Fruit fly (Drosophila melanogaster): Measurements from ENCODE around the gene CG8119.
A peak's percentile ranks its signal among the peaks of the same experiment; 100 is the strongest.

CG8119 gene

DNA sequence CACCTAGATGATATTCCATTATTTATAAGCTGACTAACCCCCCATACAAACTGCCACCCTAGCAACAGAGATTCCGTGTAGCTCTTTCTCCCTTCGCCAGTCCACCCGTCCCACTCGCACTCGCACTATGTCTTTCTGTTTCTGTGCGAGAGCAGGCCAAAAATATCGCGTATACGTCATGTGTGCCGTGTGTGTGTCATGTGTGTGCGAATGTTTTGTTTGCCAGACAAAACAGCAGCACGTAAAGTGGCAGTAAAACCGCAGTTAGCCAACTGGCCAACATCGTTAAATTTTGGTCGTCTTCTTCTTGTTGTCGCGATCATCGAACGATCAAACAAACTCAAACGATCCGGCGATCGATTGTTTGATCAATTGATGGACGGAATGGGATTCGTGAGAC is 30.9 kb upstream of the CG8119 start:
- TF ChIP-seq usp (GFP tag; optimal IDR thresholded peaks at IDR 0.05) (no peak), CG8478 (optimal IDR thresholded peaks at IDR 0.05) (no peak), pan (optimal IDR thresholded peaks at IDR 0.05) (no peak), EcR (GFP tag; optimal IDR thresholded peaks at IDR 0.05) (no peak), psq (optimal IDR thresholded peaks at IDR 0.05) (no peak), Dll (optimal IDR thresholded peaks at IDR 0.05) (no peak)

DNA sequence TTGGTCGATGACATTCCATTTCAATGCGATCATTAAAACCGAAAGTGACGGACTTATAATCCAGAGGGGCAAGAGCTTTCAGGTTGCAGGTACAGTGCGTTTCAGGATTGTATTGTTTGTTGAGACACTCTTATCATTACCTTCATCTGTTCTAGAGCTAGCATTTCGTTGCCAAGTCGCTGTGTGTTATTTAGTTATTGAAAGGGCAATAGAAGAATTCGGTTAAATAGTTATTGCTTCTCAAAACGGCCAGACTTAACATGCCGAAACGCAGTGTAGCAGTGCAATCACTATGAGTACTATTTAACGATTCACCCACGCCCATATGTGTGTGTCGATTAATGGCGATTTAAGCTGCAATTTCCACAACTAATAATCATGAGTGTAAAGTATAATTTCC is 29.7 kb upstream of the CG8119 start:
- TF ChIP-seq CG8478 (optimal IDR thresholded peaks at IDR 0.05) (no peak), Dll (optimal IDR thresholded peaks at IDR 0.05) (no peak), psq (optimal IDR thresholded peaks at IDR 0.05) (no peak), pan (optimal IDR thresholded peaks at IDR 0.05) (no peak), usp (GFP tag; optimal IDR thresholded peaks at IDR 0.05) (no peak), EcR (GFP tag; optimal IDR thresholded peaks at IDR 0.05) (no peak)

DNA sequence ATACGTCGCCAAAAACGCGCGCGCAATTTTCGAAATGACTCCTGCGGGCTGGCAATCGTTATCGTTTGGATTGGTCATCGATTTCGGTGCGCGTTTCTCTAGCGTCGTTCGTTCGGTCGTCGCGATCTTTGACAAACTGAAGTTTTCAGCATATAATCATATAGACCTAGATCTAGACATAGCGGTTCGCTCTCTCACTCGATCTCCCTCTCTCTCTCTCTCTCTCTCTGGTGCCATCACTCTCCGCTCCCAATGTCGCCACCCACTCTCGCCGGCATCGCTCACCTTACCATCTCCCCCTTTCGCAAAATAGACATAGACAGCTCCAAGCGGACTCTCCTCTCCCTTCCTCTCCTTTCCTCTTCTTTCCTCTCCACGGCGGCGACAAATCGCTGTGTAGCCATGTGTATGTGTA is 29.1 kb upstream of the CG8119 start, which contains the start of gene sog:
Gene sog, minus strand, starts transcription at position 122 of the 415 bp plus-strand sequence.
- TF ChIP-seq CG8478 (optimal IDR thresholded peaks at IDR 0.05), result no peak
- no peak for TF ChIP-seq EcR (GFP tag; optimal IDR thresholded peaks at IDR 0.05)
- TF ChIP-seq pan (optimal IDR thresholded peaks at IDR 0.05), result no peak
- no peak for TF ChIP-seq psq (optimal IDR thresholded peaks at IDR 0.05)
- TF ChIP-seq usp (GFP tag; optimal IDR thresholded peaks at IDR 0.05), result no peak
- TF ChIP-seq Dll (optimal IDR thresholded peaks at IDR 0.05), result no peak

DNA sequence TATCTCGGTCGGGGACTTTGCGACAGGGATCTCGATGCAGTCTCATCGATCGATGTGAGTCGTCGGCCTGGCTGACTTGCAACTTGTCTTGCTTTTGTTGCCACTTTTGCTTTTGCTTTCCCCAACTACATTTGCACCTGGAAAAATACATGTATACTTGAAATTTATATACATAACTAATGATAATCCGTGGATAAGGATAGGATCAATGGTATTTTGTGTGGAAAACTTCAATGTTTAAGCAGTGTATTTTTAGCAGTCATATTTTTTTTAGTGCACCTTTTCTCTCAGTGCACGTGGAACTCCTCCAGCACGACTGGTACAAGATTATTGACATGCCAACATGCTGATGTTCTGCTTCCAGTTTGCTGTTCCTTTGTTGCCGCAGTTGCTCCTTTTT is 23.4 kb upstream of the CG8119 start:
- no peak for TF ChIP-seq psq (optimal IDR thresholded peaks at IDR 0.05)
- TF ChIP-seq CG8478 (optimal IDR thresholded peaks at IDR 0.05), result no peak
- no peak for TF ChIP-seq EcR (GFP tag; optimal IDR thresholded peaks at IDR 0.05)
- TF ChIP-seq Dll (optimal IDR thresholded peaks at IDR 0.05), result no peak
- TF ChIP-seq pan (optimal IDR thresholded peaks at IDR 0.05), result no peak
- TF ChIP-seq usp (GFP tag; optimal IDR thresholded peaks at IDR 0.05), result no peak

DNA sequence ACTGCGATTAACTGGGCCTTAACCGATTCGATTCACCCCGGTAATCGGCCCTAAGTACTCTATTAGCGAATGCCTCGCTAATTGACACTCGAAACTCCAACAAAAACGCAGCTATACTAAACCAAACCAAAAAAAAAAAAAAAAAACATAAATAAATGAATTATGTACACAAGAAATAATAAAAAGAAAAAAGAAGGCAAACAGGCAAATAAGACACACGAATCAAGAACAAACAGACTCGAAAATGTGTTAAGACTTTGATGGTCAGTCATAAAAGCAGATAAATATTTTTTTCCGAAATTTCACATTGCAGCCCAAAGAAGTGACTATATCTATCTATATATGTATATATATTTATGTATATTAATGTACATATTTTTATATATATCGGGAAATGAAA is 22.5 kb upstream of the CG8119 start:
- TF ChIP-seq Dll (optimal IDR thresholded peaks at IDR 0.05) (no peak), usp (GFP tag; optimal IDR thresholded peaks at IDR 0.05) (no peak), CG8478 (optimal IDR thresholded peaks at IDR 0.05) (no peak), EcR (GFP tag; optimal IDR thresholded peaks at IDR 0.05) (no peak), pan (optimal IDR thresholded peaks at IDR 0.05) (no peak), psq (optimal IDR thresholded peaks at IDR 0.05) (no peak)

DNA sequence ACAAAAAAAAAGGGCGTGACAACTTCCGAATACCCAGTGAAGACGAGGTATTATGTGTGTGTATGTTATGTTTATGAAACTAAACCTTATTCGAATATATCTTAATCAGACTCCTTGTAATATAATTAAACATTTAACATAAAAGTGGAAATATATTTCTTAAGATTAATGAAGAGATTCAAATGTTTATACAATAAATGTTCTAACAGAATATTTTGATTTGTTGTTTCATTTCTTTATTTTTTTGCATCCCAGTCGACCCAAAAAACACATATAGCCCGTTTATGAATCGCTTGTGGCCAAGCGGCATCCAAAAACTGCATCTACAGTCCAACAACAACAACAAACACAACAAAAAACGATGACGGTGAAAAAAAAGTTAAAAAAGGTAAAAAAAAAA is 20.3 kb upstream of the CG8119 start:
- TF ChIP-seq psq (optimal IDR thresholded peaks at IDR 0.05) (no peak), pan (optimal IDR thresholded peaks at IDR 0.05) (peak; percentile 58)

DNA sequence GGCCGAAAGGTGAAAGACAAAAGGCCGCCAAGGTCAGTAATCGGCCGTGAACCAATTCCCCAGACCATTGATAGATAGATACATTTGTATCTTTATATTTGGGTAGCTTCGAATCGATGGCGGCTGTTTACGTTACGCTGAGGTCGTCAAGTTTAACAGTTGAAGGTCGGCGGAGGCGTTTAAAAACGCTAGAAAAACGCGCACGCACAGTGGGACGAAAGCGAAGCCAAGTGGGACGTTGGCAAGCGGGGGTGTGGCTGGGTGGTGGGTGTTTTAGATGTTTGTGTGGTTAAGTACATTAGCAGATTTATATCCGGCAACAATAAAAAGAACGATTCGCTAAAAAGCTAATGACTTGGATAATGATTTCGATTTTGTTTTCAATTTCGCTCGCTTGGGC is 19.2 kb upstream of the CG8119 start:
- TF ChIP-seq CG8478 (optimal IDR thresholded peaks at IDR 0.05), result no peak

DNA sequence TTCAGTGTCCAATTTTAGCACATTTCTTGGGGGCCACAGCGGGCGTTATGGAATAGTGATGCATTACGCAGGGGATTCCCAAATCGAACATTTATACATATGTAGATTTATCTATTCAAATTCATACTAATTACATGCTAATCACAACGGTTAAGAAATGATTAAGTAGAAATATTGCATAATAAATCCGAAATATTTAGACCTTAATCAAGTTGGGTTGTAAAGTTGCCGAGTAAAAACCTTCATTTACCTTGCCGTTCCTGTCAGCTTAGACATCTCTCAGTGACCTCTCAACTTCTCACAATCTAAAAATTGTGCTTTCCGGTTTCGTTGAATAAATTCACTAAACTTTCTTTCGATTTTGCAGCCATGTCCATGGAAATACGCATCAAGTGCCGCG is 18.5 kb upstream of the CG8119 start, which contains the start of gene CG8117:
Gene CG8117, plus strand, starts transcription at position 301 of the 400 bp plus-strand sequence.
- TF ChIP-seq EcR (GFP tag; optimal IDR thresholded peaks at IDR 0.05), result no peak
- TF ChIP-seq usp (GFP tag; optimal IDR thresholded peaks at IDR 0.05), result no peak
- no peak for TF ChIP-seq Dll (optimal IDR thresholded peaks at IDR 0.05)
- no peak for TF ChIP-seq psq (optimal IDR thresholded peaks at IDR 0.05)
- TF ChIP-seq pan (optimal IDR thresholded peaks at IDR 0.05), result no peak

DNA sequence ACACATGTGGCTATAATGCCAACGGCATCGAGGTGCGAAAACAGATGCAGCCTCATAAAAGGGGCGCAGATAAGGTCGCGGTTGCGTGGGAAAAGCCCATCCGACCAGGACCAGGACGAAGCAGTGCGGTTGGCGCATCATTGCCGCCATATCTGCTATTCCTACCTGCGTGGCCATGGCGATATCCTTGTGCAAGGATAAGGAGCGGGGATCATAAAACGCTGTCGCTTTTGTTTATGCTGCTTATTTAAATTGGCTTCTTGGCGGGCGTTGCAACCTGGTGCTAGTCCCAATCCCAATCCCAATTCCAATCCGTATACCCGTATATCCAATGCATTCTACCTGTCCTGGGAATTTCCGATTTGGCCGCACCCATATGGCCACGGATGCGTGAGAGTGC is 15.6 kb upstream of the CG8119 start:
- TF ChIP-seq EcR (GFP tag; optimal IDR thresholded peaks at IDR 0.05) (no peak), Dll (optimal IDR thresholded peaks at IDR 0.05) (no peak), usp (GFP tag; optimal IDR thresholded peaks at IDR 0.05) (no peak), pan (optimal IDR thresholded peaks at IDR 0.05) (no peak), CG8478 (optimal IDR thresholded peaks at IDR 0.05) (no peak), psq (optimal IDR thresholded peaks at IDR 0.05) (no peak)

DNA sequence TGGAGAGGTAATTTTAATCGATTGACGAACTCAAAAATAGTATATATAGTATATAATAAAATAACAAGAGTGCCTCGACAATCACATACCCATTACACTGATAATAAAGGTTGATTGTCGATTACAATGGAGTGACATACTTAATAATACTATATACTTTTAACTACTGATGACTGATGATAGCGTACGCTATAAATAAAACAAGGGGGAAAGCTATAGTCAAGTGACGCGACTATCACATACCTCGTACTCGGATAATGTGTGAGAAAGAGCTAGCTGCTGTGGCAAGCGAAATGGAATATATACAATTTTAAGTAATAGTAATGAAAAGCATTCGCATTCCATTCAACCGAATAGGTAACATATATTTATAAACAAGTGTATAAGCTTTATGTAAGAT is 14.2 kb upstream of the CG8119 start:
- no peak for TF ChIP-seq psq (optimal IDR thresholded peaks at IDR 0.05)
- no peak for TF ChIP-seq usp (GFP tag; optimal IDR thresholded peaks at IDR 0.05)
- TF ChIP-seq EcR (GFP tag; optimal IDR thresholded peaks at IDR 0.05), result no peak
- TF ChIP-seq pan (optimal IDR thresholded peaks at IDR 0.05), result no peak
- no peak for TF ChIP-seq CG8478 (optimal IDR thresholded peaks at IDR 0.05)
- no peak for TF ChIP-seq Dll (optimal IDR thresholded peaks at IDR 0.05)

DNA sequence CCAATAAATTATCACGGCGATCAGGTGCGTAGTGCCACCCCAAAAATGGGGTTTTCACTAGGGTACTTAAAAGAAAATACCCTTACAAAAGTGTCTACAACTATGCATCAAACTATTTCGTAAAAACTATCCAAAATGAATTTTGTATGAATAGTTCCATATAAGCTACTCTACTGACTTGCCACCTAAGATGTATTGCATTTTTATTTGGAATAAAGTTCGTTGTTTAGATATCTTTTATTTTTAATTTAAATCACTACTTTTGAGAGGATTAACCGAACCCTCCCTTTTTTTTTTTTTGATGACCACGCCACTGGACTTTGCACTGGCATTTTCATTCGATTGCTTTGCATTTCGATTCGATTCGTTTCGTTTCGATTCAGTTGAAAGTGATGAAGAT is 12.9 kb upstream of the CG8119 start:
- TF ChIP-seq CG8478 (optimal IDR thresholded peaks at IDR 0.05) (no peak), psq (optimal IDR thresholded peaks at IDR 0.05) (no peak), pan (optimal IDR thresholded peaks at IDR 0.05) (no peak), usp (GFP tag; optimal IDR thresholded peaks at IDR 0.05) (no peak), Dll (optimal IDR thresholded peaks at IDR 0.05) (no peak), EcR (GFP tag; optimal IDR thresholded peaks at IDR 0.05) (no peak)

DNA sequence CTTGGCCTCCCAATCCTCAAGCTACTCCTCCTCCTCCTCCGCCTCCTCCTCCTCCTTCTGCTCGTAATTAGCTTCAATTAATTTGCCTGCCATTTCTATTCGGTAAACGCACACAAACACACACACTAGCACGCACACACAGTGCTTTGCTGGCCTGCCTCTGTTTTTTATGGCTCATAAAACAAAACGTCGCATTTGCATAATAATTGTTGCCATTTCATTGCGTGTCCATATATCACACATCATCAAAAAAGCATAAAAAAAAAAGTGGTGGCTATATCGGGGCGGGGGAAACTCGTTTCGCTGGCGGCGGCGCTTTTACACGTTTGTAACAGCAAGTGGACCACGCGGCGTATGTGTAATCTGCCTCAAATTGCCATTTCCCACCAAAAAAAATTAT is 10.8 kb upstream of the CG8119 start:
- TF ChIP-seq Dll (optimal IDR thresholded peaks at IDR 0.05), result no peak
- TF ChIP-seq pan (optimal IDR thresholded peaks at IDR 0.05), result no peak
- no peak for TF ChIP-seq CG8478 (optimal IDR thresholded peaks at IDR 0.05)
- TF ChIP-seq EcR (GFP tag; optimal IDR thresholded peaks at IDR 0.05), result no peak
- TF ChIP-seq psq (optimal IDR thresholded peaks at IDR 0.05), result no peak

DNA sequence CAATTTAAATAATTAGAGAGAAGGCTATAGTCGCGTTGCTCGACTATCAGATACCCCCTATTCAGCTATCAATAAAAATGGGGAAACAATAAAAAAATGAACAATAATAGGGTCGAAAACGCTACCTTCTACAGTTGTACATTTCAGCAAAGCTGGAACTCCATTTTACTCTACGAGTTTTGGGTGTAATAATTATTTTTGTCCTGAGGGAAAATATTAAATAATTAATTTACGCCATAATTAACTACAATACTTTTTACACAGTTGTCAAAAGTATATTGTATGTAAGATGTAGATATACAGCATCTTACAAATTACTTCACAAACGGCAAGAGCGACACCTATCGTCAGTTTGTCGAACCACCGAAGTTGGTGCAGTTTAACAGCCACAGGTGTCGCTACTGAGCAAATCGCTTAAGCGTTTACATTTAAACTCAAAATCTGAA is 9.0 kb upstream of the CG8119 start:
- TF ChIP-seq usp (GFP tag; optimal IDR thresholded peaks at IDR 0.05), result no peak
- no peak for TF ChIP-seq psq (optimal IDR thresholded peaks at IDR 0.05)
- TF ChIP-seq Dll (optimal IDR thresholded peaks at IDR 0.05), result no peak
